Worm (Caenorhabditis elegans) whole organism, L1 larva: Measurements from ENCODE around the gene lec-4.

ENCODE experiments used
- C04F5.9 ChIP-seq: sonication (generic microtip); optimal IDR thresholded peaks from 2 replicates; lab custom pipeline; 2016; ENCODE audit warnings: missing genetic modification characterization, missing compliant biosample characterization
- C16A3.4 ChIP-seq: fragments of 150-350 bp; optimal IDR thresholded peaks from 2 replicates; lab custom pipeline; 2014; ENCODE audit warnings: missing biosample characterization, missing genetic modification characterization
- F16B12.6 ChIP-seq: fragments of 150-350 bp; optimal IDR thresholded peaks from 2 replicates; lab custom pipeline; 2014; ENCODE audit warnings: missing biosample characterization, missing genetic modification characterization
- Y116A8C.19 ChIP-seq: sonication (generic microtip); optimal IDR thresholded peaks from 2 replicates; lab custom pipeline; 2016; ENCODE audit warnings: missing compliant biosample characterization, missing genetic modification characterization, borderline replicate concordance
- aly-2 ChIP-seq: fragments of 150-350 bp; optimal IDR thresholded peaks from 2 replicates; lab custom pipeline; 2014; ENCODE audit warnings: missing biosample characterization, missing genetic modification characterization
- ama-1 ChIP-seq: fragments of 150-350 bp; optimal IDR thresholded peaks from 2 replicates; lab custom pipeline; 2014
- blmp-1 ChIP-seq: fragments of 150-350 bp; optimal IDR thresholded peaks from 2 replicates; lab custom pipeline; 2014; ENCODE audit warnings: missing biosample characterization, missing genetic modification characterization
- ceh-82 ChIP-seq, 3 experiments: fragments of 150-350 bp in 1 of 3; sonication (generic microtip) in 2 of 3; optimal IDR thresholded peaks; 2 replicates each; lab custom pipeline; 2014 to 2017; ENCODE audit warnings: missing biosample characterization in 3 of 3, missing genetic modification characterization in 3 of 3
- ceh-90 ChIP-seq: sonication (generic microtip); optimal IDR thresholded peaks from 2 replicates; lab custom pipeline; 2016; ENCODE audit warnings: missing genetic modification characterization, missing compliant biosample characterization
- ces-1 ChIP-seq: fragments of 150-350 bp; optimal IDR thresholded peaks from 2 replicates; lab custom pipeline; 2014; ENCODE audit warnings: missing biosample characterization, missing genetic modification reagents, missing genetic modification characterization
- dpl-1 ChIP-seq, 3 experiments: fragments of 150-350 bp in 2 of 3; sonication (generic microtip) in 1 of 3; optimal IDR thresholded peaks; 2 replicates each; lab custom pipeline; 2014 to 2017; ENCODE audit warnings: missing biosample characterization in 3 of 3, missing genetic modification characterization in 3 of 3, missing genetic modification reagents in 3 of 3
- elt-2 ChIP-seq: sonication (generic microtip); optimal IDR thresholded peaks from 2 replicates; lab custom pipeline; 2016; ENCODE audit warnings: missing genetic modification characterization, mild to moderate bottlenecking, inconsistent platforms, missing compliant biosample characterization, missing genetic modification reagents
- elt-3 ChIP-seq, 6 experiments: fragments of 150-350 bp in 1 of 6; sonication (generic microtip); optimal IDR thresholded peaks; 2 replicates each; lab custom pipeline; 2017 to 2018; ENCODE audit warnings: missing biosample characterization in 6 of 6, missing genetic modification characterization in 6 of 6, inconsistent platforms in 1 of 6
- fkh-4 ChIP-seq: sonication (generic microtip); optimal IDR thresholded peaks from 2 replicates; lab custom pipeline; 2016; ENCODE audit warnings: missing compliant biosample characterization, missing genetic modification characterization, borderline replicate concordance
- grh-1 ChIP-seq: fragments of 200-800 bp; sonication (Bioruptor generic); IDR thresholded peaks from 2 replicates; pipeline ENCODE4 v1.3.6; 2022; ENCODE audit warnings: missing genetic modification reagents, missing genetic modification characterization, missing compliant biosample characterization
- hlh-4 ChIP-seq: sonication (generic microtip); optimal IDR thresholded peaks from 2 replicates; lab custom pipeline; 2016; ENCODE audit warnings: mild to moderate bottlenecking, missing genetic modification characterization, missing compliant biosample characterization
- irx-1 ChIP-seq: sonication (generic microtip); optimal IDR thresholded peaks from 2 replicates; lab custom pipeline; 2016; ENCODE audit warnings: missing genetic modification characterization, missing compliant biosample characterization
- isw-1 ChIP-seq: fragments of 200-800 bp; sonication (Bioruptor generic); IDR thresholded peaks from 2 replicates; pipeline ENCODE4 v1.3.6; 2022; ENCODE audit warnings: missing genetic modification characterization, missing compliant biosample characterization
- jun-1 ChIP-seq: fragments of 150-350 bp; optimal IDR thresholded peaks from 2 replicates; lab custom pipeline; 2014; ENCODE audit warnings: missing biosample characterization, missing genetic modification reagents, missing genetic modification characterization
- lin-13 ChIP-seq: fragments of 150-350 bp; optimal IDR thresholded peaks from 2 replicates; lab custom pipeline; 2014; ENCODE audit warnings: missing biosample characterization, missing genetic modification reagents, missing genetic modification characterization
- lin-14 ChIP-seq: fragments of 200-800 bp; sonication (Bioruptor generic); optimal IDR thresholded peaks from 2 replicates; lab custom pipeline; 2018; ENCODE audit warnings: mild to moderate bottlenecking, missing genetic modification characterization, moderate library complexity, missing compliant biosample characterization
- lin-15B ChIP-seq: fragments of 150-350 bp; sonication (generic microtip); optimal IDR thresholded peaks from 3 replicates; lab custom pipeline; 2014; ENCODE audit warnings: missing biosample characterization, missing genetic modification characterization
- lin-35 ChIP-seq, 2 experiments: fragments of 150-350 bp; optimal IDR thresholded peaks; 2 replicates each; lab custom pipeline; 2014; ENCODE audit warnings: missing biosample characterization in 2 of 2, missing genetic modification characterization in 2 of 2, missing genetic modification reagents in 2 of 2
- lir-3 ChIP-seq: sonication (generic microtip); optimal IDR thresholded peaks from 2 replicates; lab custom pipeline; 2016; ENCODE audit warnings: mild to moderate bottlenecking, missing genetic modification characterization, moderate library complexity, missing compliant biosample characterization; ENCODE audit not compliant: poor library complexity
- lsy-2 ChIP-seq, 2 experiments: fragments of 150-350 bp; optimal IDR thresholded peaks; 2 replicates each; lab custom pipeline; 2014; ENCODE audit warnings: missing biosample characterization in 2 of 2, missing genetic modification characterization in 2 of 2
- mdl-1 ChIP-seq, 2 experiments: fragments of 150-350 bp; optimal IDR thresholded peaks; 2 replicates each; lab custom pipeline; 2014 to 2017; ENCODE audit warnings: missing biosample characterization in 2 of 2, missing genetic modification characterization in 2 of 2, inconsistent platforms in 1 of 2
- mep-1 ChIP-seq: fragments of 150-350 bp; optimal IDR thresholded peaks from 2 replicates; lab custom pipeline; 2014; ENCODE audit warnings: missing biosample characterization, missing genetic modification characterization
- nhr-19 ChIP-seq: fragments of 200-800 bp; sonication (Bioruptor generic); conservative IDR thresholded peaks from 2 replicates; pipeline ENCODE4 v1.3.6; 2022; ENCODE audit warnings: missing genetic modification characterization, missing compliant biosample characterization
- nhr-20 ChIP-seq: sonication (generic microtip); optimal IDR thresholded peaks from 2 replicates; lab custom pipeline; 2016; ENCODE audit warnings: mild to moderate bottlenecking, missing genetic modification characterization, missing compliant biosample characterization
- nhr-237 ChIP-seq: fragments of 150-350 bp; optimal IDR thresholded peaks from 2 replicates; lab custom pipeline; 2014; ENCODE audit warnings: missing biosample characterization, missing genetic modification characterization
- nhr-28 ChIP-seq: fragments of 150-350 bp; optimal IDR thresholded peaks from 2 replicates; lab custom pipeline; 2014; ENCODE audit warnings: missing biosample characterization, missing genetic modification characterization
- nhr-47 ChIP-seq: sonication (generic microtip); optimal IDR thresholded peaks from 2 replicates; lab custom pipeline; 2016; ENCODE audit warnings: mild to moderate bottlenecking, missing genetic modification characterization, moderate library complexity, missing compliant biosample characterization
- nhr-71 ChIP-seq: sonication (generic microtip); optimal IDR thresholded peaks from 2 replicates; lab custom pipeline; 2016; ENCODE audit warnings: mild to moderate bottlenecking, missing genetic modification characterization, moderate library complexity, missing compliant biosample characterization
- nhr-84 ChIP-seq: sonication (generic microtip); optimal IDR thresholded peaks from 2 replicates; lab custom pipeline; 2017; ENCODE audit warnings: missing biosample characterization, missing genetic modification characterization
- nhr-90 ChIP-seq: sonication (generic microtip); optimal IDR thresholded peaks from 2 replicates; lab custom pipeline; 2016; ENCODE audit warnings: mild to moderate bottlenecking, missing genetic modification characterization, missing compliant biosample characterization; ENCODE audit not compliant: poor library complexity
- pag-3 ChIP-seq: sonication (generic microtip); optimal IDR thresholded peaks from 2 replicates; lab custom pipeline; 2017; ENCODE audit warnings: missing genetic modification characterization, mild to moderate bottlenecking, missing compliant biosample characterization, antibody characterized with exemption, borderline replicate concordance; ENCODE audit not compliant: insufficient read depth
- pax-3 ChIP-seq: fragments of 200-800 bp; sonication (Bioruptor generic); optimal IDR thresholded peaks from 2 replicates; lab custom pipeline; 2018; ENCODE audit warnings: mild to moderate bottlenecking, missing genetic modification characterization, moderate library complexity, missing compliant biosample characterization
- pqm-1 ChIP-seq: sonication (generic microtip); optimal IDR thresholded peaks from 3 replicates; lab custom pipeline; 2017; ENCODE audit warnings: missing biosample characterization, missing genetic modification characterization
- rnt-1 ChIP-seq: sonication (generic microtip); optimal IDR thresholded peaks from 2 replicates; lab custom pipeline; 2016; ENCODE audit warnings: mild to moderate bottlenecking, missing genetic modification characterization, moderate library complexity, missing compliant biosample characterization
- snpc-4 ChIP-seq: fragments of 150-350 bp; optimal IDR thresholded peaks from 2 replicates; lab custom pipeline; 2014; ENCODE audit warnings: missing biosample characterization, missing genetic modification characterization
- snu-23 ChIP-seq: sonication (generic microtip); optimal IDR thresholded peaks from 2 replicates; lab custom pipeline; 2016; ENCODE audit warnings: missing genetic modification characterization, missing compliant biosample characterization
- swsn-7 ChIP-seq: sonication (generic microtip); optimal IDR thresholded peaks from 2 replicates; lab custom pipeline; 2016; ENCODE audit warnings: missing genetic modification characterization, missing compliant biosample characterization
- tbx-2 ChIP-seq: sonication (generic microtip); optimal IDR thresholded peaks from 2 replicates; lab custom pipeline; 2016; ENCODE audit warnings: missing genetic modification characterization, missing compliant biosample characterization
- unc-130 ChIP-seq: fragments of 150-350 bp; optimal IDR thresholded peaks from 2 replicates; lab custom pipeline; 2017; ENCODE audit warnings: missing biosample characterization, missing genetic modification characterization, inconsistent platforms
- unc-98 ChIP-seq: fragments of 200-800 bp; sonication (Bioruptor generic); IDR thresholded peaks from 2 replicates; pipeline ENCODE4 v1.3.6; 2022; ENCODE audit warnings: missing genetic modification characterization, missing compliant biosample characterization
- xbp-1 ChIP-seq: sonication (generic microtip); optimal IDR thresholded peaks from 2 replicates; lab custom pipeline; 2016; ENCODE audit warnings: missing genetic modification characterization, missing compliant biosample characterization
- zag-1 ChIP-seq: fragments of 150-350 bp; optimal IDR thresholded peaks from 2 replicates; lab custom pipeline; 2014; ENCODE audit warnings: missing biosample characterization, missing genetic modification characterization
- ztf-4 ChIP-seq: fragments of 150-350 bp; optimal IDR thresholded peaks from 2 replicates; lab custom pipeline; 2014; ENCODE audit warnings: missing biosample characterization, missing genetic modification characterization

Gene lec-4

DNA sequence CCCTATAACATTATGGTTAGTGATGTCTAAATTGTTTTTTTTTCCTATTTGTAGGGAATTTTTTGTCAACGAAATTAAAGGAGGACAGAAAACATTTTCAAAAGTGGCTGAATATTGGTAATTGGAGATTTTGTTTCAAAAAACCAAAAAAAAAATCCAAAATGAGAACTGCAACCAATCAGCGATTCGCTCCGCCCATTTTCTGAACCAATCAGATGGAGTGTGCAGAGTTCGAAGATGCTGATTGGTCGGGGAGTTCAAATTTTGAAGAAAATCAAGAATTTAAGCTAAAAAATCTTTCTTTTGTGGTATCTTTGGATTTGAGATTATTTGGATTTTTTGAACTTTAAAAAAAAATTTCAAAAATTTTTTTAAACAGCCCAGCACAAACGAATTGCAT lies 25.3 kb upstream of the lec-4 start:
- TF ChIP-seq lin-15B (tag; lab: Kevin White, UChicago) (no peak), lin-13 (GFP tag; lab: Kevin White, UChicago) (no peak), unc-98 (GFP tag; lab: Robert Waterston, UW) (no peak), snpc-4 (no peak), elt-3 (tag; optimal IDR thresholded peaks at IDR 0.05; lab: Kevin White, UChicago) (no peak), nhr-47 (no peak)

- TF ChIP-seq xbp-1 (tag; lab: Kevin White, UChicago) (peak; percentile 12), nhr-47 (peak; percentile 9), tbx-2 (tag; lab: Kevin White, UChicago) (no peak), hlh-4 (tag; lab: Kevin White, UChicago) (no peak), C16A3.4 (tag; lab: Kevin White, UChicago) (peak; percentile 21), irx-1 (tag; lab: Kevin White, UChicago) (no peak), nhr-237 (no peak), elt-2 (tag; lab: Kevin White, UChicago) (peak; percentile 7), pax-3 (tag; lab: Kevin White, UChicago) (no peak), F16B12.6 (tag; lab: Kevin White, UChicago) (no peak), isw-1 (GFP tag; lab: Robert Waterston, UW) (no peak), dpl-1 (GFP tag; optimal IDR thresholded peaks at IDR 0.05; lab: Kevin White, UChicago) (peak in 1 of 3 experiments; percentile 30), pqm-1 (tag; lab: Kevin White, UChicago) (no peak), C04F5.9 (tag; lab: Kevin White, UChicago) (no peak), lin-13 (GFP tag; lab: Kevin White, UChicago) (no peak), fkh-4 (no peak), aly-2 (tag; lab: Kevin White, UChicago) (no peak), ces-1 (GFP tag; lab: Kevin White, UChicago) (no peak), jun-1 (tag; lab: Kevin White, UChicago) (no peak), lir-3 (no peak), ama-1 (lab: Kevin White, UChicago) (no peak), grh-1 (GFP tag; lab: Robert Waterston, UW) (peak; percentile 24; the same call in 1 of the 2 replicates), rnt-1 (tag; lab: Kevin White, UChicago) (peak; percentile 33), ztf-4 (tag; lab: Kevin White, UChicago) (peak; percentile 41), zag-1 (tag; lab: Kevin White, UChicago) (no peak), lin-15B (tag; lab: Kevin White, UChicago) (no peak), pag-3 (no peak), lin-14 (peak; percentile 70), ceh-82 (tag; optimal IDR thresholded peaks at IDR 0.05; lab: Kevin White, UChicago) (no peak), snpc-4 (no peak), blmp-1 (tag; lab: Kevin White, UChicago) (peak; percentile 98), nhr-90 (peak; percentile 41), lin-35 (GFP tag; optimal IDR thresholded peaks at IDR 0.05; lab: Kevin White, UChicago) (peak in 1 of 2 experiments; percentile 38), unc-130 (tag; lab: Kevin White, UChicago) (peak; percentile 80), nhr-71 (tag; lab: Kevin White, UChicago) (peak; percentile 60), swsn-7 (tag; lab: Kevin White, UChicago) (no peak), ceh-90 (tag; lab: Kevin White, UChicago) (no peak), nhr-20 (tag; lab: Kevin White, UChicago) (peak; percentile 53), nhr-84 (no peak), Y116A8C.19 (tag; lab: Kevin White, UChicago) (no peak), mep-1 (tag; lab: Kevin White, UChicago) (peak; percentile 48), mdl-1 (tag; optimal IDR thresholded peaks at IDR 0.05; lab: Kevin White, UChicago) (peak in 1 of 2 experiments; percentile 74), lsy-2 (tag; optimal IDR thresholded peaks at IDR 0.05; lab: Kevin White, UChicago) (peak in 1 of 2 experiments; percentile 38), snu-23 (GFP tag; lab: Kevin White, UChicago) (peak; percentile 49), nhr-19 (GFP tag; lab: Robert Waterston, UW) (peak; percentile 22; the same call in 1 of the 2 replicates), nhr-28 (tag; lab: Kevin White, UChicago) (no peak), elt-3 (tag; optimal IDR thresholded peaks at IDR 0.05; lab: Kevin White, UChicago) (peak in 2 of 6 experiments; percentile 1 to 20)
Observed at ce11 chrIII:3797180-3798026, 24.3 kb upstream of the lec-4 start.
